Worm (Caenorhabditis elegans) whole organism, L4/young adult: Measurements from ENCODE around the gene clec-26.

Experiments used
- dao-5 ChIP-seq: sonication (generic microtip); optimal IDR thresholded peaks from 2 replicates; lab custom pipeline; 2016; ENCODE audit warnings: missing genotype, missing genetic modification characterization, moderate library complexity, missing compliant biosample characterization
- him-1 ChIP-seq: sonication (generic microtip); optimal IDR thresholded peaks from 2 replicates; lab custom pipeline; 2016; ENCODE audit warnings: missing genotype, missing genetic modification reagents, missing genetic modification characterization, missing compliant biosample characterization

DNA sequence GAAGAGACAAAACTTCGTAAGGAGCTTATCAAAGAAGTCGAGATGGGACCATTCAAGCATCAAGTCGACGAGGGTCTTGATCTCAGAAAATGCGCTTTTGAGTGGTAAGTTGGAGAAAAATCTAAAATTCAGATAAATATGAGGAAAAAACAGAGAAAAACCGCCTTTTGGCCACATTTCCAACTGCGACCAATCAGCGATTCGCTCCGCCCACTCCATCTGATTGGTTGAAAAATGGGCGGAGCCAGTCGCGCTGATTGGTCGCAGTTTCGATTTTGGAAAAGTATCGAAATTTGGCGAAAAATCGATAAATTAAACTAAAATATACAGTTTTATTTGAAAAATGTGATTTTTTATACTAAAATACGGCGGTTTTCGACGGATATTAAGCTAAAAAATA lies 36.6 kb upstream of the clec-26 start:
- TF ChIP-seq him-1 (tag; lab: Kevin White, UChicago) (no peak), dao-5 (tag; lab: Kevin White, UChicago) (no peak)
